Worm (Caenorhabditis elegans): ENCODE measurements around the gene mcm-2.
A peak's percentile ranks its signal among the peaks of the same experiment; 100 is the strongest.

The mcm-2 gene

ce11 chrII:11992701-11993100 lies 13.7 kb downstream of the mcm-2 start, which contains the start of gene dhps-1:
Gene dhps-1 (plus strand): TSS chrII:11993001.
- TF ChIP-seq nhr-76 (tag; optimal IDR thresholded peaks at IDR 0.05): no peak
- TF ChIP-seq egl-27 (tag; optimal IDR thresholded peaks at IDR 0.05): no peak
- TF ChIP-seq jun-1 (tag; optimal IDR thresholded peaks at IDR 0.05): no peak
- no peak for TF ChIP-seq ama-1 (optimal IDR thresholded peaks at IDR 0.05)
- TF ChIP-seq nhr-23 (tag; optimal IDR thresholded peaks at IDR 0.05): no peak
- no peak for TF ChIP-seq zag-1 (tag; optimal IDR thresholded peaks at IDR 0.05)
- TF ChIP-seq aly-2 (tag; optimal IDR thresholded peaks at IDR 0.05): no peak
- TF ChIP-seq nhr-12 (tag; optimal IDR thresholded peaks at IDR 0.05): no peak
- TF ChIP-seq ZK546.5 (tag; optimal IDR thresholded peaks at IDR 0.05): no peak

ce11 chrII:11988724-11989123 lies 17.7 kb downstream of the mcm-2 start, which contains the start of gene Y17G7B.3:
Gene Y17G7B.3 (plus strand): TSS chrII:11989024.
- TF ChIP-seq mml-1 (tag; optimal IDR thresholded peaks at IDR 0.05): no peak
- TF ChIP-seq nhr-28 (tag; optimal IDR thresholded peaks at IDR 0.05): no peak
- TF ChIP-seq nfya-1 (tag; optimal IDR thresholded peaks at IDR 0.05; ENCODE audit: insufficient read depth): no peak
- TF ChIP-seq egl-27 (tag; optimal IDR thresholded peaks at IDR 0.05): no peak
- TF ChIP-seq lin-39 (tag; optimal IDR thresholded peaks at IDR 0.05): no peak
- no peak for TF ChIP-seq elt-1 (tag; optimal IDR thresholded peaks at IDR 0.05)
- TF ChIP-seq nhr-67 (tag; optimal IDR thresholded peaks at IDR 0.05): no peak
- no peak for TF ChIP-seq fkh-10 (GFP tag; optimal IDR thresholded peaks at IDR 0.05)
- TF ChIP-seq ceh-82 (tag; optimal IDR thresholded peaks at IDR 0.05): no peak
- TF ChIP-seq egl-5 (tag; optimal IDR thresholded peaks at IDR 0.05): no peak
- no peak for TF ChIP-seq unc-62 (GFP tag; optimal IDR thresholded peaks at IDR 0.05)

ce11 chrII:11980110-11980509 lies 26.3 kb downstream of the mcm-2 start:
- TF ChIP-seq nhr-25 (tag; optimal IDR thresholded peaks at IDR 0.05) (peak; percentile 69), fos-1 (tag; optimal IDR thresholded peaks at IDR 0.05) (peak; percentile 69), fkh-10 (GFP tag; optimal IDR thresholded peaks at IDR 0.05) (peak; percentile 86), nhr-11 (tag; optimal IDR thresholded peaks at IDR 0.05) (peak; percentile 77), ztf-11 (tag; optimal IDR thresholded peaks at IDR 0.05) (no peak), pqm-1 (tag; optimal IDR thresholded peaks at IDR 0.05) (peak; percentile 76), hmg-11 (tag; optimal IDR thresholded peaks at IDR 0.05) (no peak), elt-3 (tag; optimal IDR thresholded peaks at IDR 0.05) (no peak), ceh-82 (tag; optimal IDR thresholded peaks at IDR 0.05) (peak; percentile 69), ztf-4 (tag; optimal IDR thresholded peaks at IDR 0.05) (peak; percentile 79), ceh-28 (tag; optimal IDR thresholded peaks at IDR 0.05) (peak; percentile 86), egl-27 (tag; optimal IDR thresholded peaks at IDR 0.05) (peak; percentile 30), R02D3.7 (tag; optimal IDR thresholded peaks at IDR 0.05) (peak; percentile 85), skn-1 (tag; optimal IDR thresholded peaks at IDR 0.05) (peak; percentile 39), nfya-1 (tag; optimal IDR thresholded peaks at IDR 0.05; ENCODE audit: insufficient read depth) (peak; percentile 83), zag-1 (tag; optimal IDR thresholded peaks at IDR 0.05) (no peak), pha-4 (tag; optimal IDR thresholded peaks at IDR 0.05) (peak; percentile 93), elt-1 (tag; optimal IDR thresholded peaks at IDR 0.05) (no peak), jun-1 (tag; optimal IDR thresholded peaks at IDR 0.05) (peak; percentile 74), mdl-1 (tag; optimal IDR thresholded peaks at IDR 0.05) (peak; percentile 43), lin-15B (tag; optimal IDR thresholded peaks at IDR 0.05) (peak; percentile 95), nhr-43 (tag; optimal IDR thresholded peaks at IDR 0.05; ENCODE audit: poor library complexity, severe bottlenecking) (peak; percentile 90), elt-2 (tag; optimal IDR thresholded peaks at IDR 0.05) (peak; percentile 73), egl-5 (tag; optimal IDR thresholded peaks at IDR 0.05) (peak; percentile 61), fkh-2 (tag; optimal IDR thresholded peaks at IDR 0.05) (no peak), nhr-77 (tag; optimal IDR thresholded peaks at IDR 0.05) (peak; percentile 67), daf-12 (tag; optimal IDR thresholded peaks at IDR 0.05) (no peak), nhr-76 (tag; optimal IDR thresholded peaks at IDR 0.05) (no peak), ZK546.5 (tag; optimal IDR thresholded peaks at IDR 0.05) (peak; percentile 95), nhr-237 (tag; optimal IDR thresholded peaks at IDR 0.05) (no peak), nhr-67 (tag; optimal IDR thresholded peaks at IDR 0.05) (no peak), tbx-2 (tag; optimal IDR thresholded peaks at IDR 0.05) (peak; percentile 71), unc-39 (tag; optimal IDR thresholded peaks at IDR 0.05) (no peak), ceh-16 (tag; optimal IDR thresholded peaks at IDR 0.05) (no peak), snpc-4 (tag; optimal IDR thresholded peaks at IDR 0.05) (peak; percentile 57), nhr-23 (tag; optimal IDR thresholded peaks at IDR 0.05) (peak; percentile 98), ama-1 (optimal IDR thresholded peaks at IDR 0.05) (peak; percentile 60), sea-2 (GFP tag; optimal IDR thresholded peaks at IDR 0.05) (no peak), ceh-9 (tag; optimal IDR thresholded peaks at IDR 0.05) (no peak), mml-1 (tag; optimal IDR thresholded peaks at IDR 0.05) (no peak), nhr-12 (tag; optimal IDR thresholded peaks at IDR 0.05) (no peak), lin-39 (tag; optimal IDR thresholded peaks at IDR 0.05) (peak; percentile 44)
